Worm (Caenorhabditis elegans) whole organism, midembryonic: Measurements from ENCODE around the gene dao-2.

Experiments used
- T22C8.4 ChIP-seq: fragments of 200-800 bp; sonication (Bioruptor generic); IDR thresholded peaks from 2 replicates; pipeline ENCODE4 v1.3.6; 2022; ENCODE audit warnings: missing genetic modification characterization, missing compliant biosample characterization
- cog-1 ChIP-seq: sonication (generic microtip); optimal IDR thresholded peaks from 2 replicates; lab custom pipeline; 2016; ENCODE audit warnings: missing genetic modification characterization, missing compliant biosample characterization
- klf-2 ChIP-seq: fragments of 200-800 bp; sonication (Bioruptor generic); conservative IDR thresholded peaks from 2 replicates; pipeline ENCODE4 v1.3.6; 2022; ENCODE audit warnings: missing genetic modification reagents, missing genetic modification characterization, missing compliant biosample characterization
- med-1 ChIP-seq: sonication (generic microtip); optimal IDR thresholded peaks from 2 replicates; lab custom pipeline; 2017; ENCODE audit warnings: missing genetic modification characterization, mild to moderate bottlenecking, missing compliant biosample characterization, antibody characterized with exemption, missing genetic modification reagents; ENCODE audit not compliant: insufficient read depth
- tab-1 ChIP-seq: fragments of 200-800 bp; sonication (Bioruptor generic); IDR thresholded peaks from 2 replicates; pipeline ENCODE4 v1.3.6; 2022; ENCODE audit warnings: missing genetic modification characterization, missing compliant biosample characterization
- ztf-23 ChIP-seq: fragments of 200-800 bp; sonication (Bioruptor generic); IDR thresholded peaks from 2 replicates; pipeline ENCODE4 v1.3.6; 2022; ENCODE audit warnings: missing genetic modification reagents, missing genetic modification characterization, missing compliant biosample characterization

DNA sequence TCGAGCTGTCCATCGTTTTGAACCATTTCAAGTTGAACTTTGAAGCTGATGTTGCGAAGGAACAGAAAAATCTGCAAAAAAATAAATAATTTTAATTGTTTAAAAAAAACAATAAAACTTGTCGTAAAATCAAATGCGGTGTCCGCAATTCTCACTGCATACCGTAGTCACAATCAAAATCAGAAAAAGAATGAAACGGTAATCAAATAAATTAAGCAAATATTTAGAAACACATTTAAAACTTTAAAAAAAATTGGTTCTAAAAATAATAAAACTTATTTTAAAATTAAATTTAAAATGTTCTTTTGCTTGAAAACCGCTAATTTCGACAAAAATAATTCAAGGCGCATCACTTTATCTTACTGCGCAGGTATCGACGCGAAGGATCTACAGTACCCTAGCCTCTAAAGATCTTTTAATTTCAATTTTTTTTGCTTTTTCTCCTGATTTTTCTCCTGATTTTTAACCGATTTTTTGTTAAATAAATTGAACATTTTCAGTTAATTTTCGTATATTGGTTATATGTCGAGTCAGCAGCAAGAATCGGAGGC, 39.6 kb upstream of the dao-2 start, which contains the start of the genes B0304.4 and B0304.2:
- TF ChIP-seq med-1 (GFP tag; lab: Kevin White, UChicago) (no peak), klf-2 (GFP tag; lab: Robert Waterston, UW) (no peak), cog-1 (tag; lab: Kevin White, UChicago) (no peak), tab-1 (GFP tag; lab: Robert Waterston, UW) (no peak), T22C8.4 (GFP tag; lab: Robert Waterston, UW) (no peak), ztf-23 (GFP tag; lab: Robert Waterston, UW) (no peak)
